Fruit fly (Drosophila melanogaster) whole organism, prepupa: ENCODE measurements around the gene cbt.

ENCODE experiments used
- Blimp-1 ChIP-seq: fragments of 200-800 bp; sonication (Bioruptor generic); optimal IDR thresholded peaks from 3 replicates; lab custom pipeline; 2017; ENCODE audit warnings: missing biosample characterization, missing genetic modification characterization, mild to moderate bottlenecking, moderate library complexity, missing genetic modification reagents
- CG11902 ChIP-seq: fragments of 200-800 bp; sonication (Bioruptor generic); optimal IDR thresholded peaks from 3 replicates; lab custom pipeline; 2016; ENCODE audit warnings: missing biosample characterization, missing genetic modification characterization
- CG3919 ChIP-seq: fragments of 200-800 bp; sonication (Bioruptor generic); optimal IDR thresholded peaks from 3 replicates; lab custom pipeline; 2016; ENCODE audit warnings: missing biosample characterization, missing genetic modification characterization
- CG6792 ChIP-seq: fragments of 200-800 bp; sonication (Bioruptor generic); optimal IDR thresholded peaks from 3 replicates; lab custom pipeline; 2016; ENCODE audit warnings: missing biosample characterization, missing genetic modification characterization
- CG6854 ChIP-seq: fragments of 200-800 bp; sonication (Bioruptor generic); optimal IDR thresholded peaks from 2 replicates; lab custom pipeline; 2017; ENCODE audit warnings: missing biosample characterization, mild to moderate bottlenecking, missing genetic modification characterization
- CG7368 ChIP-seq: fragments of 200-800 bp; sonication (Bioruptor generic); optimal IDR thresholded peaks from 3 replicates; lab custom pipeline; 2016; ENCODE audit warnings: missing biosample characterization, missing genetic modification characterization
- CG8319 ChIP-seq: fragments of 200-800 bp; sonication (Bioruptor generic); optimal IDR thresholded peaks from 3 replicates; lab custom pipeline; 2016; ENCODE audit warnings: missing biosample characterization, missing genetic modification characterization
- Eip78C ChIP-seq: fragments of 200-800 bp; sonication (Bioruptor generic); peaks from one replicate; lab custom pipeline; 2016; ENCODE audit warnings: missing biosample characterization, missing genetic modification characterization
- Ets96B ChIP-seq: fragments of 200-800 bp; optimal IDR thresholded peaks from 2 replicates; lab custom pipeline; 2019; ENCODE audit warnings: missing biosample characterization, mild to moderate bottlenecking, missing genetic modification characterization, moderate library complexity
- OdsH ChIP-seq: fragments of 200-800 bp; sonication (Bioruptor generic); optimal IDR thresholded peaks from 3 replicates; lab custom pipeline; 2016; ENCODE audit warnings: missing biosample characterization, missing genetic modification characterization
- esn ChIP-seq: fragments of 200-800 bp; sonication (Bioruptor generic); optimal IDR thresholded peaks from 2 replicates; lab custom pipeline; 2016; ENCODE audit warnings: missing biosample characterization, mild to moderate bottlenecking, missing genetic modification characterization, moderate library complexity

- no peak for TF ChIP-seq CG3919 (GFP tag; lab: Kevin White, UChicago)
- TF ChIP-seq CG11902 (GFP tag; lab: Kevin White, UChicago), result no peak
- TF ChIP-seq Blimp-1, result no peak
- TF ChIP-seq CG7368, result no peak
- TF ChIP-seq CG6792 (GFP tag; lab: Kevin White, UChicago), result no peak
- no peak for TF ChIP-seq Eip78C (GFP tag; lab: Kevin White, UChicago)
- no peak for TF ChIP-seq Ets96B
- TF ChIP-seq CG6854 (GFP tag; lab: Kevin White, UChicago), result no peak
- TF ChIP-seq esn, result no peak
- TF ChIP-seq CG8319, result no peak
- TF ChIP-seq OdsH, result no peak
These were observed 5.8 kb upstream of the cbt start for dm6 chr2L:485127-485824.
